Fruit fly (Drosophila melanogaster) whole organism, embryonic: ENCODE measurements around the gene scpr-B.

Source experiments
- Atf-2 ChIP-seq: fragments of 200-800 bp; sonication (Bioruptor generic); optimal IDR thresholded peaks from 2 replicates; lab custom pipeline; 2016; ENCODE audit warnings: missing biosample characterization, missing genetic modification characterization
- Blimp-1 ChIP-seq: fragments of 200-800 bp; sonication (Bioruptor generic); optimal IDR thresholded peaks from 3 replicates; lab custom pipeline; 2018; ENCODE audit warnings: missing biosample characterization, missing genetic modification characterization, mild to moderate bottlenecking, moderate library complexity, missing genetic modification reagents
- CG10267 ChIP-seq: fragments of 200-800 bp; sonication (Bioruptor generic); optimal IDR thresholded peaks from 2 replicates; lab custom pipeline; 2018; ENCODE audit warnings: missing biosample characterization, mild to moderate bottlenecking, missing genetic modification characterization, moderate library complexity
- CG10321 ChIP-seq: fragments of 200-800 bp; sonication (Bioruptor generic); IDR thresholded peaks from 2 replicates; pipeline ENCODE4 v1.3.6; 2022; ENCODE audit warnings: missing biosample characterization, missing genetic modification characterization
- CG15479 ChIP-seq: fragments of 200-800 bp; sonication (Bioruptor generic); optimal IDR thresholded peaks from 3 replicates; lab custom pipeline; 2019; ENCODE audit warnings: missing biosample characterization, mild to moderate bottlenecking, missing genetic modification characterization, moderate library complexity
- CG16779 ChIP-seq: fragments of 200-800 bp; sonication (Bioruptor generic); IDR thresholded peaks from 2 replicates; pipeline ENCODE4 v1.3.6; 2022; ENCODE audit warnings: missing biosample characterization, missing genetic modification characterization
- CG17912 ChIP-seq: fragments of 200-800 bp; sonication (Bioruptor generic); optimal IDR thresholded peaks from 2 replicates; lab custom pipeline; 2018; ENCODE audit warnings: missing biosample characterization, mild to moderate bottlenecking, missing genetic modification characterization
- CG2712 ChIP-seq: fragments of 200-800 bp; optimal IDR thresholded peaks from 3 replicates; lab custom pipeline; 2019; ENCODE audit warnings: missing biosample characterization, mild to moderate bottlenecking, missing genetic modification characterization, moderate library complexity
- CG30431 ChIP-seq: fragments of 200-800 bp; sonication (Bioruptor generic); optimal IDR thresholded peaks from 2 replicates; lab custom pipeline; 2017; ENCODE audit warnings: missing biosample characterization, missing genetic modification characterization
- CG42726 ChIP-seq: fragments of 200-800 bp; sonication (Bioruptor generic); IDR thresholded peaks from 2 replicates; pipeline ENCODE4 v1.3.6; 2022; ENCODE audit warnings: missing biosample characterization, missing genetic modification characterization; ENCODE audit not compliant: partially characterized antibody
- CG4282 ChIP-seq: fragments of 200-800 bp; sonication (Bioruptor generic); optimal IDR thresholded peaks from 2 replicates; lab custom pipeline; 2016; ENCODE audit warnings: missing biosample characterization, missing genetic modification characterization
- CG4854 ChIP-seq: fragments of 200-800 bp; sonication (Bioruptor generic); optimal IDR thresholded peaks from 2 replicates; lab custom pipeline; 2016; ENCODE audit warnings: missing biosample characterization, missing genetic modification characterization, inconsistent platforms
- CG6683 ChIP-seq: fragments of 200-800 bp; sonication (Bioruptor generic); optimal IDR thresholded peaks from 2 replicates; lab custom pipeline; 2017; ENCODE audit warnings: missing biosample characterization, mild to moderate bottlenecking, missing genetic modification characterization, missing genetic modification reagents
- CG7357 ChIP-seq: fragments of 200-800 bp; sonication (Bioruptor generic); IDR thresholded peaks from 3 replicates; pipeline ENCODE4 v1.3.6; 2022; ENCODE audit warnings: missing biosample characterization, missing genetic modification characterization
- CG8924 ChIP-seq: fragments of 200-800 bp; optimal IDR thresholded peaks from 3 replicates; lab custom pipeline; 2019; ENCODE audit warnings: missing biosample characterization, mild to moderate bottlenecking, missing genetic modification characterization, moderate library complexity
- Chrac-16 ChIP-seq: fragments of 200-800 bp; sonication (Bioruptor generic); optimal IDR thresholded peaks from 3 replicates; lab custom pipeline; 2016; ENCODE audit warnings: missing biosample characterization, missing genetic modification characterization
- Dip3 ChIP-seq: fragments of 200-800 bp; sonication (Bioruptor generic); optimal IDR thresholded peaks from 3 replicates; lab custom pipeline; 2016; ENCODE audit warnings: missing biosample characterization, missing genetic modification characterization
- E2f2 ChIP-seq: fragments of 200-800 bp; sonication (Bioruptor generic); IDR thresholded peaks from 2 replicates; pipeline ENCODE4 v1.3.6; 2022; ENCODE audit warnings: missing biosample characterization, missing genetic modification characterization
- Gug ChIP-seq: fragments of 200-800 bp; sonication (Bioruptor generic); IDR thresholded peaks from 4 replicates; pipeline ENCODE4 v1.3.6; 2022; ENCODE audit warnings: missing biosample characterization, missing genetic modification characterization
- H2.0 ChIP-seq: fragments of 200-800 bp; sonication (Bioruptor generic); IDR thresholded peaks from 2 replicates; pipeline ENCODE4 v1.3.6; 2022; ENCODE audit warnings: missing biosample characterization, missing genetic modification characterization
- Meics ChIP-seq: fragments of 200-800 bp; sonication (Bioruptor generic); optimal IDR thresholded peaks from 2 replicates; lab custom pipeline; 2017; ENCODE audit warnings: missing biosample characterization, mild to moderate bottlenecking, missing genetic modification characterization
- NC2α ChIP-seq: fragments of 200-800 bp; sonication (Bioruptor generic); optimal IDR thresholded peaks from 2 replicates; lab custom pipeline; 2016; ENCODE audit warnings: missing biosample characterization, missing genetic modification characterization
- Sox102F ChIP-seq: fragments of 200-800 bp; sonication (Bioruptor generic); optimal IDR thresholded peaks from 2 replicates; lab custom pipeline; 2018; ENCODE audit warnings: missing biosample characterization, mild to moderate bottlenecking, missing genetic modification characterization, moderate library complexity
- Sry-β ChIP-seq: fragments of 200-800 bp; sonication (Bioruptor generic); optimal IDR thresholded peaks from 2 replicates; lab custom pipeline; 2018; ENCODE audit warnings: missing biosample characterization, mild to moderate bottlenecking, missing genetic modification characterization, moderate library complexity
- amos ChIP-seq: fragments of 200-800 bp; sonication (Bioruptor generic); IDR thresholded peaks from 2 replicates; pipeline ENCODE4 v1.3.6; 2022; ENCODE audit warnings: missing biosample characterization, missing genetic modification characterization; ENCODE audit not compliant: partially characterized antibody
- bcd ChIP-seq: fragments of 200-800 bp; sonication (Bioruptor generic); optimal IDR thresholded peaks from 2 replicates; lab custom pipeline; 2017; ENCODE audit warnings: missing biosample characterization, mild to moderate bottlenecking, missing genetic modification characterization
- ci ChIP-seq: fragments of 200-800 bp; sonication (Bioruptor generic); IDR thresholded peaks from 3 replicates; pipeline ENCODE4 v1.3.6; 2022; ENCODE audit warnings: missing biosample characterization, missing genetic modification characterization
- crp ChIP-seq, 2 experiments: fragments of 200-800 bp; sonication (Bioruptor generic); optimal IDR thresholded peaks; 2 replicates in 1 of 2; 3 replicates in 1 of 2; lab custom pipeline; 2017; ENCODE audit warnings: missing biosample characterization in 2 of 2, missing genetic modification characterization in 2 of 2, mild to moderate bottlenecking in 1 of 2, moderate library complexity in 1 of 2
- danr ChIP-seq: fragments of 200-800 bp; sonication (Bioruptor generic); IDR thresholded peaks from 2 replicates; pipeline ENCODE4 v1.3.6; 2022; ENCODE audit warnings: missing biosample characterization, missing genetic modification characterization
- dm ChIP-seq: fragments of 200-800 bp; sonication (Bioruptor generic); optimal IDR thresholded peaks from 3 replicates; lab custom pipeline; 2016; ENCODE audit warnings: missing biosample characterization, missing genetic modification characterization
- gro ChIP-seq: fragments of 200-800 bp; sonication (Bioruptor generic); optimal IDR thresholded peaks from 2 replicates; lab custom pipeline; 2016; ENCODE audit warnings: missing biosample characterization, missing genetic modification characterization
- gsb-n ChIP-seq: fragments of 200-800 bp; sonication (Bioruptor generic); optimal IDR thresholded peaks from 3 replicates; lab custom pipeline; 2018; ENCODE audit warnings: missing biosample characterization, mild to moderate bottlenecking, missing genetic modification characterization
- h ChIP-seq: fragments of >200 bp; optimal IDR thresholded peaks from 2 replicates; lab custom pipeline; 2017
- ham ChIP-seq: fragments of 200-800 bp; sonication (Bioruptor generic); IDR thresholded peaks from 2 replicates; pipeline ENCODE4 v1.3.6; 2022; ENCODE audit warnings: missing biosample characterization, missing genetic modification characterization
- her ChIP-seq: fragments of 200-800 bp; sonication (Bioruptor generic); optimal IDR thresholded peaks from 2 replicates; lab custom pipeline; 2016; ENCODE audit warnings: missing biosample characterization, missing genetic modification characterization
- hkb ChIP-seq, 2 experiments: fragments of 200-800 bp in 1 of 2; fragments of >200 bp in 1 of 2; sonication (Bioruptor generic) in 1 of 2; IDR thresholded peaks in 1 of 2; optimal IDR thresholded peaks in 1 of 2; 2 replicates each; pipeline versions ENCODE4 v1.3.6 to Lab custom; 2017 to 2022; ENCODE audit warnings: missing biosample characterization in 1 of 2, missing genetic modification characterization in 1 of 2
- insv ChIP-seq, 2 experiments: fragments of 200-800 bp; sonication (Bioruptor generic); optimal IDR thresholded peaks; 3 replicates each; lab custom pipeline; 2016 to 2018; ENCODE audit warnings: missing biosample characterization in 2 of 2, missing genetic modification characterization in 2 of 2
- klu ChIP-seq: fragments of 200-800 bp; sonication (Bioruptor generic); IDR thresholded peaks from 2 replicates; pipeline ENCODE4 v1.3.6; 2022; ENCODE audit warnings: missing biosample characterization, missing genetic modification characterization
- lab ChIP-seq: fragments of 200-800 bp; sonication (Bioruptor generic); optimal IDR thresholded peaks from 3 replicates; lab custom pipeline; 2017; ENCODE audit warnings: missing biosample characterization, missing genetic modification characterization, mild to moderate bottlenecking, moderate library complexity, missing genetic modification reagents
- nmo ChIP-seq: fragments of 200-800 bp; sonication (Bioruptor generic); optimal IDR thresholded peaks from 2 replicates; lab custom pipeline; 2018; ENCODE audit warnings: missing biosample characterization, mild to moderate bottlenecking, missing genetic modification characterization, moderate library complexity
- onecut ChIP-seq: fragments of 200-800 bp; sonication (Bioruptor generic); IDR thresholded peaks from 2 replicates; pipeline ENCODE4 v1.3.6; 2022; ENCODE audit warnings: missing biosample characterization, missing genetic modification characterization
- peb ChIP-seq: fragments of 200-800 bp; sonication (Bioruptor generic); IDR thresholded peaks from 2 replicates; pipeline ENCODE4 v1.3.6; 2022; ENCODE audit warnings: missing biosample characterization, missing genetic modification characterization
- pfk ChIP-seq: fragments of 200-800 bp; sonication (Bioruptor generic); optimal IDR thresholded peaks from 2 replicates; lab custom pipeline; 2018; ENCODE audit warnings: missing biosample characterization, mild to moderate bottlenecking, missing genetic modification characterization, moderate library complexity
- pum ChIP-seq: fragments of 200-800 bp; sonication (Bioruptor generic); optimal IDR thresholded peaks from 2 replicates; lab custom pipeline; 2016; ENCODE audit warnings: missing biosample characterization, missing genetic modification characterization
- pzg ChIP-seq: fragments of 200-800 bp; sonication (Bioruptor generic); optimal IDR thresholded peaks from 3 replicates; lab custom pipeline; 2018; ENCODE audit warnings: missing biosample characterization, mild to moderate bottlenecking, missing genetic modification characterization, moderate library complexity
- sens-2 ChIP-seq: fragments of 200-800 bp; sonication (Bioruptor generic); IDR thresholded peaks from 2 replicates; pipeline ENCODE4 v1.3.6; 2022; ENCODE audit warnings: missing biosample characterization, missing genetic modification characterization
- slp2 ChIP-seq: fragments of 200-800 bp; sonication (Bioruptor generic); optimal IDR thresholded peaks from 2 replicates; lab custom pipeline; 2016; ENCODE audit warnings: missing biosample characterization, missing genetic modification characterization
- ssp ChIP-seq: fragments of 200-800 bp; sonication (Bioruptor generic); IDR thresholded peaks from 2 replicates; pipeline ENCODE4 v1.3.6; 2022; ENCODE audit warnings: missing biosample characterization, missing genetic modification characterization
- trh ChIP-seq: fragments of 200-800 bp; sonication (Bioruptor generic); optimal IDR thresholded peaks from 2 replicates; lab custom pipeline; 2016; ENCODE audit warnings: missing biosample characterization, missing genetic modification characterization
- twi ChIP-seq: fragments of 200-800 bp; optimal IDR thresholded peaks from 2 replicates; lab custom pipeline; 2019; ENCODE audit warnings: missing biosample characterization, mild to moderate bottlenecking, missing genetic modification characterization, moderate library complexity
- vnd ChIP-seq: fragments of 200-800 bp; sonication (Bioruptor generic); IDR thresholded peaks from 3 replicates; pipeline ENCODE4 v1.3.6; 2022; ENCODE audit warnings: missing biosample characterization, missing genetic modification characterization; ENCODE audit not compliant: partially characterized antibody

Gene scpr-B

dm6 chr3R:11269013-11269412 is 28.2 kb upstream of the scpr-B start (continued):
- TF ChIP-seq ssp (GFP tag; lab: Robert Waterston, UW) (no peak), CG4854 (GFP tag; lab: Kevin White, UChicago) (no peak), CG10267 (tag; lab: Kevin White, UChicago) (peak; percentile 66), CG10321 (GFP tag; lab: Robert Waterston, UW) (no peak), CG4282 (GFP tag; lab: Kevin White, UChicago) (no peak), CG2712 (tag; lab: Kevin White, UChicago) (peak; percentile 79), danr (no peak), Dip3 (GFP tag; lab: Kevin White, UChicago) (no peak), Blimp-1 (GFP tag; lab: Kevin White, UChicago) (no peak), her (GFP tag; lab: Kevin White, UChicago) (no peak), nmo (GFP tag; lab: Kevin White, UChicago) (peak; percentile 58), twi (tag; lab: Kevin White, UChicago) (no peak), Sry-β (GFP tag; lab: Kevin White, UChicago) (peak; percentile 60), NC2α (GFP tag; lab: Kevin White, UChicago) (peak; percentile 2), gsb-n (tag; lab: Kevin White, UChicago) (peak; percentile 72), E2f2 (GFP tag; lab: Robert Waterston, UW) (no peak), Meics (peak; percentile 74), Chrac-16 (peak; percentile 62), CG7357 (no peak), peb (GFP tag; lab: Robert Waterston, UW) (no peak), trh (peak; percentile 13), insv (GFP tag; optimal IDR thresholded peaks at IDR 0.05; lab: Kevin White, UChicago) (peak in 1 of 2 experiments; percentile 65), Gug (GFP tag; lab: Robert Waterston, UW) (no peak), H2.0 (GFP tag; lab: Robert Waterston, UW) (peak; percentile 18; the same call in 1 of the 2 replicates), CG30431 (GFP tag; lab: Kevin White, UChicago) (peak; percentile 55), pum (GFP tag; lab: Kevin White, UChicago) (peak; percentile 50), vnd (GFP tag; lab: Robert Waterston, UW) (no peak), bcd (GFP tag; lab: Kevin White, UChicago) (peak; percentile 50), Sox102F (GFP tag; lab: Kevin White, UChicago) (no peak), amos (GFP tag; lab: Robert Waterston, UW) (no peak), CG6683 (GFP tag; lab: Kevin White, UChicago) (no peak), CG16779 (GFP tag; lab: Robert Waterston, UW) (no peak), slp2 (GFP tag; lab: Kevin White, UChicago) (peak; percentile 55), CG8924 (tag; lab: Kevin White, UChicago) (peak; percentile 21), h (lab: Kevin White, UChicago) (peak; percentile 59), ci (GFP tag; lab: Robert Waterston, UW) (no peak; the same call in 1 of the 3 replicates), klu (GFP tag; lab: Robert Waterston, UW) (no peak), sens-2 (GFP tag; lab: Robert Waterston, UW) (peak; percentile 68), pfk (GFP tag; lab: Kevin White, UChicago) (peak; percentile 59), CG42726 (GFP tag; lab: Robert Waterston, UW) (no peak), CG15479 (GFP tag; lab: Kevin White, UChicago) (no peak), gro (GFP tag; lab: Kevin White, UChicago) (no peak), crp (GFP tag; optimal IDR thresholded peaks at IDR 0.05; lab: Kevin White, UChicago) (peak in 1 of 2 experiments; percentile 3), dm (GFP tag; lab: Kevin White, UChicago) (peak; percentile 27), hkb (optimal IDR thresholded peaks at IDR 0.05; lab: Kevin White, UChicago) (no peak), hkb (GFP tag; IDR thresholded peaks at IDR 0.05; lab: Robert Waterston, UW) (no peak), lab (peak; percentile 79), ham (GFP tag; lab: Robert Waterston, UW) (no peak), CG17912 (GFP tag; lab: Kevin White, UChicago) (peak; percentile 79), pzg (GFP tag; lab: Kevin White, UChicago) (no peak), Atf-2 (GFP tag; lab: Kevin White, UChicago) (peak; percentile 47), onecut (GFP tag; lab: Robert Waterston, UW) (peak; percentile 82)
